Worm (Caenorhabditis elegans) whole organism, late embryonic: ENCODE results near the gene C46F9.6.

Experiments
- C08G9.2 ChIP-seq: sonication (generic microtip); optimal IDR thresholded peaks from 2 replicates; lab custom pipeline; 2016; ENCODE audit warnings: mild to moderate bottlenecking, missing genetic modification characterization, moderate library complexity, missing compliant biosample characterization
- K09A11.1 ChIP-seq: sonication (generic microtip); optimal IDR thresholded peaks from 2 replicates; lab custom pipeline; 2017; ENCODE audit warnings: antibody characterized with exemption, mild to moderate bottlenecking, missing genetic modification characterization, missing compliant biosample characterization; ENCODE audit not compliant: insufficient read depth
- T23F11.4 ChIP-seq: fragments of 200-800 bp; sonication (Bioruptor generic); optimal IDR thresholded peaks from 2 replicates; lab custom pipeline; 2018; ENCODE audit warnings: mild to moderate bottlenecking, missing genetic modification characterization, missing compliant biosample characterization
- ceh-14 ChIP-seq: sonication (generic microtip); optimal IDR thresholded peaks from 2 replicates; lab custom pipeline; 2016; ENCODE audit warnings: missing genotype, missing genetic modification characterization, missing compliant biosample characterization
- ceh-2 ChIP-seq: sonication (generic microtip); optimal IDR thresholded peaks from 2 replicates; lab custom pipeline; 2016; ENCODE audit warnings: missing genotype, missing genetic modification characterization, missing compliant biosample characterization
- ceh-22 ChIP-seq: sonication (generic microtip); optimal IDR thresholded peaks from 2 replicates; lab custom pipeline; 2017; ENCODE audit warnings: missing biosample characterization, missing genetic modification characterization
- ceh-24 ChIP-seq: sonication (generic microtip); optimal IDR thresholded peaks from 2 replicates; lab custom pipeline; 2016; ENCODE audit warnings: mild to moderate bottlenecking, missing genetic modification characterization, missing compliant biosample characterization
- ceh-31 ChIP-seq: sonication (generic microtip); optimal IDR thresholded peaks from 2 replicates; lab custom pipeline; 2016; ENCODE audit warnings: missing genetic modification characterization, missing compliant biosample characterization
- ceh-34 ChIP-seq: sonication (generic microtip); optimal IDR thresholded peaks from 2 replicates; lab custom pipeline; 2016; ENCODE audit warnings: mild to moderate bottlenecking, missing genetic modification characterization, missing compliant biosample characterization
- ceh-45 ChIP-seq: fragments of 200-800 bp; sonication (Bioruptor generic); IDR thresholded peaks from 2 replicates; pipeline ENCODE4 v1.3.6; 2022; ENCODE audit warnings: missing genetic modification reagents, missing genetic modification characterization, missing compliant biosample characterization
- ceh-6 ChIP-seq: fragments of 200-800 bp; sonication (Bioruptor generic); optimal IDR thresholded peaks from 2 replicates; lab custom pipeline; 2018; ENCODE audit warnings: mild to moderate bottlenecking, missing genetic modification characterization, missing compliant biosample characterization
- ceh-9 ChIP-seq: sonication (generic microtip); optimal IDR thresholded peaks from 2 replicates; lab custom pipeline; 2016; ENCODE audit warnings: mild to moderate bottlenecking, missing genetic modification characterization, inconsistent platforms, missing compliant biosample characterization
- dve-1 ChIP-seq: sonication (generic microtip); optimal IDR thresholded peaks from 2 replicates; lab custom pipeline; 2017; ENCODE audit warnings: antibody characterized with exemption, mild to moderate bottlenecking, missing genetic modification characterization, missing compliant biosample characterization
- fax-1 ChIP-seq: sonication (generic microtip); optimal IDR thresholded peaks from 2 replicates; lab custom pipeline; 2016; ENCODE audit warnings: missing genotype, missing genetic modification characterization, missing compliant biosample characterization
- hlh-13 ChIP-seq: fragments of 200-800 bp; sonication (Bioruptor generic); optimal IDR thresholded peaks from 2 replicates; lab custom pipeline; 2018; ENCODE audit warnings: mild to moderate bottlenecking, missing genetic modification characterization, missing compliant biosample characterization
- hlh-15 ChIP-seq: sonication (generic microtip); optimal IDR thresholded peaks from 2 replicates; lab custom pipeline; 2016; ENCODE audit warnings: missing genetic modification characterization, missing compliant biosample characterization
- hlh-6 ChIP-seq: sonication (generic microtip); optimal IDR thresholded peaks from 2 replicates; lab custom pipeline; 2016; ENCODE audit warnings: missing genotype, missing genetic modification characterization, missing compliant biosample characterization
- hlh-8 ChIP-seq: sonication (generic microtip); optimal IDR thresholded peaks from 2 replicates; lab custom pipeline; 2016; ENCODE audit warnings: missing genotype, missing genetic modification characterization, missing compliant biosample characterization
- lin-11 ChIP-seq: fragments of 200-800 bp; sonication (Bioruptor generic); optimal IDR thresholded peaks from 2 replicates; lab custom pipeline; 2018; ENCODE audit warnings: mild to moderate bottlenecking, missing genetic modification characterization, missing compliant biosample characterization
- madf-2 ChIP-seq: sonication (generic microtip); optimal IDR thresholded peaks from 2 replicates; lab custom pipeline; 2017; ENCODE audit warnings: missing genetic modification characterization, missing compliant biosample characterization
- nfya-1 ChIP-seq: sonication (generic microtip); optimal IDR thresholded peaks from 2 replicates; lab custom pipeline; 2017; ENCODE audit warnings: missing genetic modification characterization, mild to moderate bottlenecking, missing compliant biosample characterization, antibody characterized with exemption, moderate library complexity
- nhr-11 ChIP-seq: fragments of 150-350 bp; optimal IDR thresholded peaks from 2 replicates; lab custom pipeline; 2014; ENCODE audit warnings: missing biosample characterization, missing genetic modification characterization
- nhr-232 ChIP-seq: sonication (generic microtip); optimal IDR thresholded peaks from 2 replicates; lab custom pipeline; 2016; ENCODE audit warnings: missing genetic modification characterization, missing compliant biosample characterization
- npax-4 ChIP-seq: sonication (generic microtip); optimal IDR thresholded peaks from 2 replicates; lab custom pipeline; 2016; ENCODE audit warnings: missing genetic modification characterization, missing compliant biosample characterization
- pag-3 ChIP-seq: sonication (generic microtip); optimal IDR thresholded peaks from 2 replicates; lab custom pipeline; 2016; ENCODE audit warnings: missing compliant biosample characterization, missing genetic modification characterization, borderline replicate concordance
- pat-9 ChIP-seq: fragments of 200-800 bp; sonication (Bioruptor generic); optimal IDR thresholded peaks from 2 replicates; lab custom pipeline; 2018; ENCODE audit warnings: mild to moderate bottlenecking, missing genetic modification characterization, moderate library complexity, missing compliant biosample characterization
- pax-1 ChIP-seq: fragments of 150-350 bp; optimal IDR thresholded peaks from 2 replicates; lab custom pipeline; 2014; ENCODE audit warnings: missing biosample characterization, missing genetic modification characterization
- pha-2 ChIP-seq: sonication (generic microtip); optimal IDR thresholded peaks from 2 replicates; lab custom pipeline; 2017; ENCODE audit warnings: mild to moderate bottlenecking, missing genetic modification characterization, missing compliant biosample characterization
- pha-4 ChIP-seq: fragments of 150-350 bp; optimal IDR thresholded peaks from 2 replicates; lab custom pipeline; 2018; ENCODE audit warnings: missing biosample characterization, missing genetic modification reagents, missing genetic modification characterization
- ref-2 ChIP-seq: sonication (generic microtip); optimal IDR thresholded peaks from 2 replicates; lab custom pipeline; 2016; ENCODE audit warnings: missing genetic modification characterization, missing compliant biosample characterization
- sdc-2 ChIP-seq: sonication (generic microtip); optimal IDR thresholded peaks from 2 replicates; lab custom pipeline; 2016; ENCODE audit warnings: missing genotype, missing genetic modification characterization, missing compliant biosample characterization
- tbx-2 ChIP-seq: sonication (generic microtip); optimal IDR thresholded peaks from 2 replicates; lab custom pipeline; 2016; ENCODE audit warnings: missing genetic modification characterization, missing compliant biosample characterization
- tbx-7 ChIP-seq: sonication (generic microtip); optimal IDR thresholded peaks from 2 replicates; lab custom pipeline; 2016; ENCODE audit warnings: missing genotype, missing genetic modification characterization, missing compliant biosample characterization
- unc-3 ChIP-seq, 2 experiments: fragments of 200-800 bp in 1 of 2; sonication (Bioruptor generic) in 1 of 2; sonication (generic microtip) in 1 of 2; conservative IDR thresholded peaks in 1 of 2; optimal IDR thresholded peaks in 1 of 2; 2 replicates each; pipeline versions ENCODE4 v1.3.6 to Lab custom; 2016 to 2022; ENCODE audit warnings: missing compliant biosample characterization in 2 of 2, missing genetic modification characterization in 2 of 2, missing genetic modification reagents in 1 of 2
- unc-42 ChIP-seq: sonication (generic microtip); optimal IDR thresholded peaks from 2 replicates; lab custom pipeline; 2016; ENCODE audit warnings: missing genotype, missing genetic modification characterization, missing compliant biosample characterization
- unc-86 ChIP-seq: sonication (generic microtip); optimal IDR thresholded peaks from 2 replicates; lab custom pipeline; 2016; ENCODE audit warnings: missing genetic modification characterization, missing compliant biosample characterization
- zip-5 ChIP-seq: sonication (generic microtip); optimal IDR thresholded peaks from 2 replicates; lab custom pipeline; 2016; ENCODE audit warnings: missing genetic modification characterization, missing compliant biosample characterization

The C46F9.6 gene

ce11 chrII:1893912-1894311 lies 4.1 kb upstream of the C46F9.6 start, which contains the start of gene C16C4.1:
C16C4.1 (plus strand) TSS chrII:1894212.
- TF ChIP-seq lin-11 (tag; lab: Kevin White, UChicago) (no peak), pax-1 (tag; lab: Kevin White, UChicago) (no peak)

- TF ChIP-seq ceh-31 (tag; lab: Kevin White, UChicago) = no peak
- no peak for TF ChIP-seq ceh-6 (GFP tag; lab: Kevin White, UChicago)
- no peak for TF ChIP-seq nhr-232 (tag; lab: Kevin White, UChicago)
- no peak for TF ChIP-seq pha-2 (tag; lab: Kevin White, UChicago)
- no peak for TF ChIP-seq ceh-14
- TF ChIP-seq fax-1 = no peak
- no peak for TF ChIP-seq ceh-24 (tag; lab: Kevin White, UChicago)
- no peak for TF ChIP-seq unc-3 (GFP tag; conservative IDR thresholded peaks at IDR 0.05; lab: Robert Waterston, UW)
- TF ChIP-seq unc-3 (tag; optimal IDR thresholded peaks at IDR 0.05; lab: Kevin White, UChicago) = no peak
- no peak for TF ChIP-seq C08G9.2 (tag; lab: Kevin White, UChicago)
- TF ChIP-seq unc-86 (tag; lab: Kevin White, UChicago) = no peak
- TF ChIP-seq T23F11.4 (GFP tag; lab: Kevin White, UChicago) = no peak
- TF ChIP-seq zip-5 = no peak
- TF ChIP-seq unc-42 = no peak
- TF ChIP-seq hlh-13 (GFP tag; lab: Kevin White, UChicago) = no peak
- TF ChIP-seq nhr-11 (tag; lab: Kevin White, UChicago) = no peak
These were observed 2.8 kb upstream of the C46F9.6 start, which contains the start of gene C46F9.5 for ce11 chrII:1895278-1895677. C46F9.5 (plus strand) TSS chrII:1895578.

DNA sequence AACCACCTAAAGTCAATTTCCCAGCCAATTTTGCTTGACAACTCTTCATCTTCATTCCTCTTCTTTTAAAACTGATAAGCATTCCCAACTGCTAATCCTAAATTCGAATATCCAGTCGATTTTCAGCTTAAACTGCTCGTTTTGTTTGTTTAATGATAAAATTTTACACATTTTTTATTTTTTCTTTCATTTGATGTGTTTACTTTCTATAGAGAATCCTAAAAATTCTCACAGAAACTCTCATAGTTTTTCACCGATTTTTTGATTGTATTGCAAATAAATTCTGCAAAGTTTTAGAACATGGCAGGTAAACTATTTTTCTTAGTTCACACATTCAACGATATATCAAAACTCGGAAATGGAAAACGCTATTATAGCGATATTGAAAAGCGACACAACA lies 2.3 kb upstream of the C46F9.6 start, which contains the start of gene math-25:
math-25 (plus strand) TSS at position 301 of the 400 bp plus-strand sequence.
- TF ChIP-seq zip-5 = no peak
- no peak for TF ChIP-seq pag-3 (tag; lab: Kevin White, UChicago)
- no peak for TF ChIP-seq nfya-1 (tag; lab: Kevin White, UChicago)
- no peak for TF ChIP-seq pat-9 (tag; lab: Kevin White, UChicago)
- TF ChIP-seq tbx-2 (tag; lab: Kevin White, UChicago) = no peak
- TF ChIP-seq dve-1 (tag; lab: Kevin White, UChicago) = no peak
- TF ChIP-seq ceh-22 (tag; lab: Kevin White, UChicago) = no peak
- no peak for TF ChIP-seq K09A11.1 (tag; lab: Kevin White, UChicago)
- no peak for TF ChIP-seq unc-42
- no peak for TF ChIP-seq hlh-15 (tag; lab: Kevin White, UChicago)
- no peak for TF ChIP-seq ceh-9 (tag; lab: Kevin White, UChicago)
- no peak for TF ChIP-seq ceh-2 (tag; lab: Kevin White, UChicago)
- TF ChIP-seq ceh-45 (GFP tag; lab: Robert Waterston, UW) = no peak
- TF ChIP-seq npax-4 = no peak
- TF ChIP-seq pha-4 = no peak

ce11 chrII:1899934-1900333 lies 1.9 kb downstream of the C46F9.6 start, which contains the start of gene math-24:
math-24 (plus strand) TSS chrII:1900234.
- TF ChIP-seq hlh-6 (no peak), hlh-8 (no peak), tbx-7 (no peak), unc-3 (GFP tag; conservative IDR thresholded peaks at IDR 0.05; lab: Robert Waterston, UW) (no peak), unc-3 (tag; optimal IDR thresholded peaks at IDR 0.05; lab: Kevin White, UChicago) (no peak), nfya-1 (tag; lab: Kevin White, UChicago) (no peak)
- TF ChIP-seq, all 69 proteins: peak for 0

- no peak for TF ChIP-seq tbx-2 (tag; lab: Kevin White, UChicago)
- no peak for TF ChIP-seq ceh-34 (tag; lab: Kevin White, UChicago)
- no peak for TF ChIP-seq madf-2 (tag; lab: Kevin White, UChicago)
- TF ChIP-seq sdc-2 (tag; lab: Kevin White, UChicago) = no peak
- no peak for TF ChIP-seq ref-2
- TF ChIP-seq pha-2 (tag; lab: Kevin White, UChicago) = no peak
- TF ChIP-seq ceh-9 (tag; lab: Kevin White, UChicago) = no peak
- TF ChIP-seq ceh-45 (GFP tag; lab: Robert Waterston, UW) = no peak
These were observed 3.9 kb downstream of the C46F9.6 start, which contains the start of gene math-23 for ce11 chrII:1901981-1902380. math-23 (plus strand) TSS chrII:1902281.
